Fruit fly (Drosophila melanogaster) whole organism, prepupa: ENCODE data around the gene plh.

Experiments used
- CG10631 ChIP-seq: fragments of 200-800 bp; sonication (Bioruptor generic); optimal IDR thresholded peaks from 2 replicates; lab custom pipeline; 2016; ENCODE audit warnings: missing biosample characterization, missing genetic modification characterization
- CG10669 ChIP-seq: fragments of 200-800 bp; sonication (Bioruptor generic); optimal IDR thresholded peaks from 3 replicates; lab custom pipeline; 2018; ENCODE audit warnings: missing biosample characterization, mild to moderate bottlenecking, missing genetic modification characterization, moderate library complexity
- CG11902 ChIP-seq: fragments of 200-800 bp; sonication (Bioruptor generic); optimal IDR thresholded peaks from 3 replicates; lab custom pipeline; 2016; ENCODE audit warnings: missing biosample characterization, missing genetic modification characterization
- CG1621 ChIP-seq: fragments of 200-800 bp; sonication (Bioruptor generic); optimal IDR thresholded peaks from 3 replicates; lab custom pipeline; 2018; ENCODE audit warnings: missing biosample characterization, mild to moderate bottlenecking, missing genetic modification characterization
- CG3032 ChIP-seq: fragments of 200-800 bp; optimal IDR thresholded peaks from 2 replicates; lab custom pipeline; 2019; ENCODE audit warnings: missing biosample characterization, mild to moderate bottlenecking, missing genetic modification characterization, moderate library complexity
- CG31627 ChIP-seq: fragments of 200-800 bp; sonication (Bioruptor generic); optimal IDR thresholded peaks from 3 replicates; lab custom pipeline; 2016; ENCODE audit warnings: missing biosample characterization, missing genetic modification characterization
- CG34406 ChIP-seq: fragments of 200-800 bp; sonication (Bioruptor generic); optimal IDR thresholded peaks from 3 replicates; lab custom pipeline; 2016; ENCODE audit warnings: missing biosample characterization, missing genetic modification characterization
- CG3919 ChIP-seq: fragments of 200-800 bp; sonication (Bioruptor generic); optimal IDR thresholded peaks from 3 replicates; lab custom pipeline; 2016; ENCODE audit warnings: missing biosample characterization, missing genetic modification characterization
- CG4318 ChIP-seq: fragments of 200-800 bp; sonication (Bioruptor generic); optimal IDR thresholded peaks from 3 replicates; lab custom pipeline; 2017; ENCODE audit warnings: missing biosample characterization, mild to moderate bottlenecking, missing genetic modification characterization
- CG6163 ChIP-seq: fragments of 200-800 bp; sonication (Bioruptor generic); IDR thresholded peaks from 3 replicates; pipeline ENCODE4 v1.3.6; 2022; ENCODE audit warnings: missing biosample characterization, missing genetic modification characterization
- CG6276 ChIP-seq: fragments of 200-800 bp; sonication (Bioruptor generic); optimal IDR thresholded peaks from 2 replicates; lab custom pipeline; 2017; ENCODE audit warnings: missing biosample characterization, mild to moderate bottlenecking, missing genetic modification characterization
- CG6792 ChIP-seq: fragments of 200-800 bp; sonication (Bioruptor generic); optimal IDR thresholded peaks from 3 replicates; lab custom pipeline; 2016; ENCODE audit warnings: missing biosample characterization, missing genetic modification characterization
- CG7368 ChIP-seq: fragments of 200-800 bp; sonication (Bioruptor generic); optimal IDR thresholded peaks from 3 replicates; lab custom pipeline; 2016; ENCODE audit warnings: missing biosample characterization, missing genetic modification characterization
- CG8632 ChIP-seq: fragments of 200-800 bp; sonication (Bioruptor generic); optimal IDR thresholded peaks from 3 replicates; lab custom pipeline; 2016; ENCODE audit warnings: missing biosample characterization, missing genetic modification characterization
- CG9139 ChIP-seq: fragments of 200-800 bp; sonication (Bioruptor generic); optimal IDR thresholded peaks from 3 replicates; lab custom pipeline; 2017; ENCODE audit warnings: missing biosample characterization, mild to moderate bottlenecking, missing genetic modification characterization
- Eip75B ChIP-seq: fragments of 200-800 bp; sonication (Bioruptor generic); optimal IDR thresholded peaks from 3 replicates; lab custom pipeline; 2016; ENCODE audit warnings: missing biosample characterization, missing genetic modification characterization
- Eip78C ChIP-seq: fragments of 200-800 bp; sonication (Bioruptor generic); peaks from one replicate; lab custom pipeline; 2016; ENCODE audit warnings: missing biosample characterization, missing genetic modification characterization
- Eip93F ChIP-seq: fragments of 200-800 bp; sonication (Bioruptor generic); optimal IDR thresholded peaks from 2 replicates; lab custom pipeline; 2016; ENCODE audit warnings: missing biosample characterization, mild to moderate bottlenecking, missing genetic modification characterization
- Ets96B ChIP-seq: fragments of 200-800 bp; optimal IDR thresholded peaks from 2 replicates; lab custom pipeline; 2019; ENCODE audit warnings: missing biosample characterization, mild to moderate bottlenecking, missing genetic modification characterization, moderate library complexity
- Hr4 ChIP-seq: fragments of 200-800 bp; sonication (Bioruptor generic); optimal IDR thresholded peaks from 3 replicates; lab custom pipeline; 2016; ENCODE audit warnings: missing biosample characterization, missing genetic modification characterization
- Lpt ChIP-seq: fragments of 200-800 bp; sonication (Bioruptor generic); optimal IDR thresholded peaks from 3 replicates; lab custom pipeline; 2016; ENCODE audit warnings: missing biosample characterization, missing genetic modification characterization
- Met ChIP-seq: fragments of 200-800 bp; sonication (Bioruptor generic); optimal IDR thresholded peaks from 3 replicates; lab custom pipeline; 2016; ENCODE audit warnings: missing biosample characterization, missing genetic modification characterization
- OdsH ChIP-seq: fragments of 200-800 bp; sonication (Bioruptor generic); optimal IDR thresholded peaks from 3 replicates; lab custom pipeline; 2016; ENCODE audit warnings: missing biosample characterization, missing genetic modification characterization
- Smox ChIP-seq: fragments of 200-800 bp; sonication (Bioruptor generic); optimal IDR thresholded peaks from 3 replicates; lab custom pipeline; 2016; ENCODE audit warnings: missing biosample characterization, missing genetic modification characterization
- Sox14 ChIP-seq: fragments of 200-800 bp; sonication (Bioruptor generic); optimal IDR thresholded peaks from 3 replicates; lab custom pipeline; 2016; ENCODE audit warnings: missing biosample characterization, missing genetic modification characterization
- Sox15 ChIP-seq: fragments of 200-800 bp; sonication (Bioruptor generic); optimal IDR thresholded peaks from 3 replicates; lab custom pipeline; 2016; ENCODE audit warnings: missing biosample characterization, missing genetic modification characterization
- achi ChIP-seq: fragments of 200-800 bp; sonication (Bioruptor generic); optimal IDR thresholded peaks from 3 replicates; lab custom pipeline; 2016; ENCODE audit warnings: missing biosample characterization, missing genetic modification characterization
- acj6 ChIP-seq: fragments of 200-800 bp; sonication (Bioruptor generic); optimal IDR thresholded peaks from 3 replicates; lab custom pipeline; 2016; ENCODE audit warnings: missing biosample characterization, missing genetic modification characterization
- dsx ChIP-seq: fragments of 200-800 bp; optimal IDR thresholded peaks from 3 replicates; lab custom pipeline; 2019; ENCODE audit warnings: missing biosample characterization, mild to moderate bottlenecking, missing genetic modification characterization, moderate library complexity; ENCODE audit not compliant: poor library complexity, severe bottlenecking
- esn ChIP-seq: fragments of 200-800 bp; sonication (Bioruptor generic); optimal IDR thresholded peaks from 2 replicates; lab custom pipeline; 2016; ENCODE audit warnings: missing biosample characterization, mild to moderate bottlenecking, missing genetic modification characterization, moderate library complexity
- fd59A ChIP-seq: fragments of 200-800 bp; sonication (Bioruptor generic); optimal IDR thresholded peaks from 2 replicates; lab custom pipeline; 2017; ENCODE audit warnings: missing biosample characterization, mild to moderate bottlenecking, missing genetic modification characterization, missing genetic modification reagents
- fd85E ChIP-seq: fragments of 200-800 bp; sonication (Bioruptor generic); optimal IDR thresholded peaks from 3 replicates; lab custom pipeline; 2016; ENCODE audit warnings: missing biosample characterization, missing genetic modification characterization
- fkh ChIP-seq: fragments of 200-800 bp; sonication (Bioruptor generic); optimal IDR thresholded peaks from 3 replicates; lab custom pipeline; 2017; ENCODE audit warnings: missing biosample characterization, mild to moderate bottlenecking, missing genetic modification characterization, moderate library complexity
- pdm3 ChIP-seq: fragments of 200-800 bp; sonication (Bioruptor generic); optimal IDR thresholded peaks from 3 replicates; lab custom pipeline; 2016; ENCODE audit warnings: missing biosample characterization, missing genetic modification characterization
- spab ChIP-seq: fragments of 200-800 bp; sonication (Bioruptor generic); optimal IDR thresholded peaks from 2 replicates; lab custom pipeline; 2017; ENCODE audit warnings: missing biosample characterization, mild to moderate bottlenecking, missing genetic modification characterization, missing genetic modification reagents
- ss ChIP-seq, 2 experiments: fragments of 200-800 bp; sonication (Bioruptor generic); optimal IDR thresholded peaks; 2 replicates in 1 of 2; 3 replicates in 1 of 2; lab custom pipeline; 2017 to 2018; ENCODE audit warnings: mild to moderate bottlenecking in 2 of 2, missing biosample characterization in 2 of 2, missing genetic modification characterization in 2 of 2, moderate library complexity in 1 of 2
- svp ChIP-seq: fragments of 200-800 bp; sonication (Bioruptor generic); peaks from one replicate; lab custom pipeline; 2016; ENCODE audit warnings: missing biosample characterization, missing genetic modification characterization
- topi ChIP-seq: fragments of 200-800 bp; sonication (Bioruptor generic); optimal IDR thresholded peaks from 3 replicates; lab custom pipeline; 2016; ENCODE audit warnings: missing biosample characterization, missing genetic modification characterization

The plh gene

dm6 chr3R:5042057-5042937, 31.5 kb upstream of the plh start (continued):
- TF ChIP-seq Eip78C (GFP tag; lab: Kevin White, UChicago), result peak; percentile 95
- TF ChIP-seq CG4318 (GFP tag; lab: Kevin White, UChicago), result peak; percentile 59
- peak; percentile 58 for TF ChIP-seq CG10669 (GFP tag; lab: Kevin White, UChicago)
- peak; percentile 78 for TF ChIP-seq dsx
- peak; percentile 65 for TF ChIP-seq esn (GFP tag; lab: Kevin White, UChicago)
- TF ChIP-seq CG7368 (GFP tag; lab: Kevin White, UChicago), result no peak
- peak; percentile 58 for TF ChIP-seq acj6
- TF ChIP-seq Sox15 (GFP tag; lab: Kevin White, UChicago), result peak; percentile 59
- no peak for TF ChIP-seq fd85E (GFP tag; lab: Kevin White, UChicago)
- TF ChIP-seq CG11902 (GFP tag; lab: Kevin White, UChicago), result peak; percentile 43
- TF ChIP-seq fd59A (GFP tag; lab: Kevin White, UChicago), result peak; percentile 75
- TF ChIP-seq achi, result peak; percentile 49
- peak; percentile 27 for TF ChIP-seq CG34406 (GFP tag; lab: Kevin White, UChicago)
- TF ChIP-seq svp, result peak; percentile 79
- TF ChIP-seq CG3032 (tag; lab: Kevin White, UChicago), result peak; percentile 55
- TF ChIP-seq Sox14 (GFP tag; lab: Kevin White, UChicago), result peak; percentile 57
- TF ChIP-seq, all 60 proteins: peak for 41

DNA sequence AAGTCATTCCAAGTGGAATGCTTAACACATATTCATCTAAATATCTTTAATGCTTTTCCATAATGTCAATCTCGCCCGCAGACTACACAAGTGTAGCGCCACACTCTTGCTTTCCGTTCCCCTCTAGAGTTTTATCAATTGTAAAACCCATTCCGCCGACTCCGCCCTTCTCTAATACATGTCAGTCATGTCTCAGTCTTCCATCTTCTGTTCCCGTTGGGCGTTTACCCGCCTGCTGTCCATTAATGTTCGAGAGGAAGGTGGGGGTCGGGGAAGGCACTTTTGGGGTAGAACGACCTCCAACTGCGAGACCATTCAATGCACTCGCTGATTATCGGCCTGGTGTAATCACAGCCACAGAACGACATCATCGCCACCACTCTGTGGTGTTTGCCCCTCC, 30.6 kb upstream of the plh start:
- no peak for TF ChIP-seq CG6276 (GFP tag; lab: Kevin White, UChicago)
- peak; percentile 30 for TF ChIP-seq svp
- TF ChIP-seq pdm3, result no peak
- TF ChIP-seq CG3032 (tag; lab: Kevin White, UChicago), result no peak

DNA sequence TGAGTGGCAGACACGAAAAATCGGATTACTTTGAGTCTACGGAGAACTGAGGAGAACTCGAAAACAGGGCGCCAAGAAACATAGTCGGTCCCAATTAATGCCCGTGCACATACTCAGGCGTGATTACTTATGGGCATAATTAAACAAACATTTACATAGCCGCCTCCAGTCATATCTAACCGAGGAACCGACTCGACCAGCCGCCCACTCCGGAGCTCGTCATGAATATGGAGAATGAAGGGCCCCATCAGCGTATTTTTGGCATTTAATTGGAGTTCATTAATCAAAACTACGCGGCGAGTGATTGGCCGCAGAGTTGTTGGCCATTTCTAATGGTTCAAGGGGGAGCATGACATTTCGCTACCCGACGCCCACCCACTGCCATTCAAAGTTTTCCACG, 29.5 kb upstream of the plh start:
- TF ChIP-seq CG11902 (GFP tag; lab: Kevin White, UChicago) (no peak), pdm3 (no peak)

DNA sequence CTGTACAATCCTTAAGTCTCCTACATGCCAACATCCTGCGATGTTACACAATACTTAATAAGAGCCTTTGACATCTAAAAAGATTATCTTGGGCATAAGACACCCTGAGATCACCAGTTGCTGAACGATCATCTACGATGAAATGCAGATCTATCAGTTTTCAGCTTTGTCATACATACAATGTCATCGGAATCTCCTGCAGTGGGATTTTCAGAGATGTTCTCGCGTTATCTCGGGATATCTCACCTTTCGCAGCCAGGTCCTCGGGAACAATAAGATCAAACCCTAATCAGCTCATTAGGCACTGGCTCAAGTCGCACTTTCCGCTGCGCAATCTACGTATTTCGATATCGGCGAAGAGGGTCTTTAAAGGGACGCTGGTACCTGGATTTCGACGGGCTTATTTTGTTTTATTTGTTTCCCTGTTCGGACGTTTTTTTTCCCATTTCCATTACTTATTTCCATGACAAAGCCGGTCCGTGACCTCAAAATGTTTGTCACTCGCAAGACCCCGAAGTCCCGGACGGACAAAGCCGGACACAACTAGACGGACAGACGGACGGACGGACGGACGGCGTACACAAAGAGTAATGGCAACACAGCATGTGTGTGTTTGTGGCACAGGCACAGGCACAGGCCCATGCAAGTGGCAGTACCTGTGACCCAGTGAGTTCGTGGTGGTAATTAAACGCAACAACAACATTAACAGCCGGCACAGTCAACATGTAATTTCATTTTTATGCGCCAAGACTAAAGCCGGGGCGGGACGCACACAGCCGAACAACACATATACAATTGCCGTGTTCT, 28.0 kb upstream of the plh start:
- TF ChIP-seq Eip78C (GFP tag; lab: Kevin White, UChicago) (peak; percentile 27), CG1621 (tag; lab: Kevin White, UChicago) (peak; percentile 58), ss (GFP tag; optimal IDR thresholded peaks at IDR 0.05; lab: Kevin White, UChicago) (peak in 1 of 2 experiments; percentile 8), CG10631 (GFP tag; lab: Kevin White, UChicago) (no peak), CG6792 (GFP tag; lab: Kevin White, UChicago) (no peak), fkh (peak; percentile 53), spab (GFP tag; lab: Kevin White, UChicago) (no peak)

DNA sequence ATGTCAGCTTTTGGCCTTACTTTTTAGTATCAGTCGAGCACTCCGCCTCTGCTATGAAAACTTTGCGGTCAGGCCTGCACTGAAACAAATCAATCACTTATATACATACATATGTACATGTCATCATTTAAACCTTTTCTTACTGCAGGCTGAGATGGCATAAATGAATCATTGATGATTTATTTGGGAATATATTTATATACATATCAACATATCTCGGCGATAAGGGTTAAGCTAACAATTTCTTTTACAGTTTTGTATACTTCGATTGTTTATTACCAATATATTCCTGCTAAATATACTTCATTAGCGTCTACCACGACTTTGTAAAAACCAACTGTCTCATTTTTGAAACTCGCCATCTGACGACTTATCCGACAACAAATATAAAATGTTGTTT, 26.7 kb upstream of the plh start:
- TF ChIP-seq dsx (no peak), topi (GFP tag; lab: Kevin White, UChicago) (no peak), OdsH (peak; percentile 25), ss (GFP tag; optimal IDR thresholded peaks at IDR 0.05; lab: Kevin White, UChicago) (no peak), CG1621 (tag; lab: Kevin White, UChicago) (no peak), esn (GFP tag; lab: Kevin White, UChicago) (peak; percentile 6), Ets96B (tag; lab: Kevin White, UChicago) (no peak), CG9139 (GFP tag; lab: Kevin White, UChicago) (no peak), CG31627 (GFP tag; lab: Kevin White, UChicago) (no peak), Lpt (GFP tag; lab: Kevin White, UChicago) (no peak), Sox15 (GFP tag; lab: Kevin White, UChicago) (no peak), CG6163 (GFP tag; lab: Robert Waterston, UW) (no peak), acj6 (no peak), svp (peak; percentile 69), CG8632 (no peak), fd85E (GFP tag; lab: Kevin White, UChicago) (no peak), Smox (no peak), Met (GFP tag; lab: Kevin White, UChicago) (peak; percentile 40), CG3919 (no peak), CG34406 (GFP tag; lab: Kevin White, UChicago) (no peak), CG10669 (GFP tag; lab: Kevin White, UChicago) (no peak), Eip75B (GFP tag; lab: Kevin White, UChicago) (no peak), Eip93F (GFP tag; lab: Kevin White, UChicago) (no peak), CG7368 (GFP tag; lab: Kevin White, UChicago) (no peak), fd59A (GFP tag; lab: Kevin White, UChicago) (no peak), spab (GFP tag; lab: Kevin White, UChicago) (peak; percentile 15), Hr4 (GFP tag; lab: Kevin White, UChicago) (peak; percentile 24)
